Worm (Caenorhabditis elegans): ENCODE results near the gene C04E7.5.

Gene C04E7.5

DNA sequence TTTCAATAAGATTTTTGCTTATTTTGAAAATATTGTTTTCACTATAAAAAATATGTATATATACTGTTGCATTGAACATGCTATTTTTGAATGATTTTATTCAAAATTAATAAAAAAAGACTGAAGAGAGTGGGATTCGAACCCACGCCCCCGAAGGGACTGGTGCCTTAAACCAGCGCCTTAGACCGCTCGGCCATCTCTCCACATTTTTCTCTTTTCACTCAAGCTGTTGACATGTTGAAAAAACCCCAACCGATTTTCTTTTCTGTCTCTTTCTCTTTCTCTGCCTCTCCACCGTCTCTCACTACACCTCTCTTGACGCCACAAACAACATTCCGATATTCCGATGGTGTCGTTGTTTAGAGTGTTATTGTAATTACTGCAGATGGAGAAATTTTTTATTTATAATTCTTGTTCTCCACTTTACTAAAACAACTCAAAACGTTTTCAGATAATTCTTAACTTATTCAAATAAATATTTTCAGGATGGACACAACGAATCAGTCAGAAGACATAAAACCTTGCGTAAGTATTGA, 7.4 kb upstream of the C04E7.5 start, which contains the start of gene sor-3 (continued):
- TF ChIP-seq ztf-4 (tag; optimal IDR thresholded peaks at IDR 0.05) (peak; percentile 79), dmd-4 (tag; optimal IDR thresholded peaks at IDR 0.05) (no peak), C34F6.9 (tag; optimal IDR thresholded peaks at IDR 0.05) (peak; percentile 82), nhr-6 (tag; optimal IDR thresholded peaks at IDR 0.05) (peak; percentile 41), R02D3.7 (tag; optimal IDR thresholded peaks at IDR 0.05) (no peak), lin-39 (tag; optimal IDR thresholded peaks at IDR 0.05) (no peak), sma-3 (GFP tag; optimal IDR thresholded peaks at IDR 0.05) (peak; percentile 83), mdl-1 (tag; optimal IDR thresholded peaks at IDR 0.05) (peak; percentile 7 to 48), nhr-21 (tag; optimal IDR thresholded peaks at IDR 0.05) (peak; percentile 81), ZK546.5 (tag; optimal IDR thresholded peaks at IDR 0.05) (no peak)

DNA sequence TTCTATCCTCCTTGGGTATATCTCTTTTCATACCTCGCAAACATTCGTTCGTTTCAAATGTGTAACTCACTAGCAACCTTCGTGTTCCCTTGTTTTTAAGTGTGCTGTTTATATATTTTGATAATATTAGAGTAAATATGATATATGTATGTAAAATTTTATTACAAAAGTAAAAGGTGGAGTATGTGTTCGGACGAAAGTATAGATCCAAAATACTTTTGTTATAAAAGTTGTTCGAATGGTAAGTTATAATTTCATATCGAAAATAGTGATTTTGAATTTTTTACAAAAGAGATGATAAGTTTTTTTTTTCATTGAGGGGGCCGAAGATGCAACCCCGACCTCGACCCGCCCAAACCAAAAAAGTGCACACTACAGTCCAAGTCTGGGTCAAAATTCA, 2.8 kb upstream of the C04E7.5 start, which contains the start of gene C04E7.1:
Gene C04E7.1 (plus strand): TSS at position 301 of the 400 bp plus-strand sequence.
- TF ChIP-seq Y55F3AM.14 (GFP tag; optimal IDR thresholded peaks at IDR 0.05) (no peak), unc-62 (GFP tag; optimal IDR thresholded peaks at IDR 0.05) (no peak), lin-39 (tag; optimal IDR thresholded peaks at IDR 0.05) (no peak), gmeb-1 (tag; optimal IDR thresholded peaks at IDR 0.05) (no peak), lin-11 (tag; optimal IDR thresholded peaks at IDR 0.05) (no peak), ztf-4 (tag; optimal IDR thresholded peaks at IDR 0.05) (no peak), nhr-129 (tag; optimal IDR thresholded peaks at IDR 0.05) (no peak), ZK546.5 (tag; optimal IDR thresholded peaks at IDR 0.05) (no peak), F13H6.1 (tag; optimal IDR thresholded peaks at IDR 0.05) (no peak), zag-1 (tag; optimal IDR thresholded peaks at IDR 0.05) (no peak), unc-39 (tag; optimal IDR thresholded peaks at IDR 0.05) (no peak), nhr-6 (tag; optimal IDR thresholded peaks at IDR 0.05) (no peak)

DNA sequence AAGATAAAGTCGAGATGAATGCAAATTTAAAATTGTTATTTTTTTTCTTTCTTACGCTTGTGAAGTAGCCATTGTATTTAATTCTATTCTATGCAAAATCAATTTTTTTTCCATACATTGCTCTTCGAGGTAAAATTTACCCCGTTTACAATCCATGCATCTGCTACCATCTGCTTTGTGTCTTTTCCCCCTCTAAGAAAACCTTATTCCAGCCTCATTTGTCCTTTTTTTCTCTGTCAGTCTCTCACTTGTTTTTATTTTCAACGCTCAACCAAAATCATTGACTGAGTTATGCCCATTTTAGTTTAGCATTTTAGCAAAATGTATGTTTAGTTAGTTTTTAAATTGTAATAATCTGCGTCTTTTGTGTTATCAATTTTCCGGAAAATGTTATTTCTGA, 9.3 kb downstream of the C04E7.5 start:
- TF ChIP-seq unc-55 (GFP tag; optimal IDR thresholded peaks at IDR 0.05) (peak; percentile 59), lsy-2 (tag; optimal IDR thresholded peaks at IDR 0.05) (no peak), C34F6.9 (tag; optimal IDR thresholded peaks at IDR 0.05) (peak; percentile 48)

DNA sequence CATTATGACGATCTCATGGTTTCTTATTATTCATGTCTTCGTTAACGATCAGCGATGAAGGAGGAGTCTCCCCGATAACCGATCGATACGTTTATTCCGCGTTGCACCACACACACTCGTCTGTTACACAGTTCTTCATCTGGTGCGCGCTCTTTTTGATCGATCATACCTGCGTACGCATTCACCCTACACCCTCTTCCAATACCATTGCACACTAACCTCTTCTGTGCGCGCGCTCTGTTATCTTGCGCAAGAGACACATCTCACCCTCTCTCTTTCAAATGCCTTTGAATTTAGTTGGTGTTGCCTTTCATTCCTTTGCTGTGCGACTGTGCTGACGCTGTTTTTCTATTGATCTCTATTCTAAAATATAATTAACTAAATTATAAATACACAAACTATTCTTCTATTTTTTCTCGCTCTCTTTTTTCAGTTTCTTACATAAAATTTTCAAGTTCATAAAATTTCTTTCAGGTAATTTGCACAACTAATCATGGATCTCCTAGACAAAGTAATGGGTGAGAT, 11.2 kb downstream of the C04E7.5 start, which contains the start of gene nrde-3:
Gene nrde-3 (plus strand): TSS at position 475 of the 525 bp plus-strand sequence.
- TF ChIP-seq mab-5 (tag; optimal IDR thresholded peaks at IDR 0.05) (no peak), nhr-129 (tag; optimal IDR thresholded peaks at IDR 0.05) (no peak), ztf-1 (GFP tag; conservative IDR thresholded peaks at IDR 0.05) (no peak), R02D3.7 (tag; optimal IDR thresholded peaks at IDR 0.05) (no peak), sem-4 (tag; optimal IDR thresholded peaks at IDR 0.05) (no peak)

DNA sequence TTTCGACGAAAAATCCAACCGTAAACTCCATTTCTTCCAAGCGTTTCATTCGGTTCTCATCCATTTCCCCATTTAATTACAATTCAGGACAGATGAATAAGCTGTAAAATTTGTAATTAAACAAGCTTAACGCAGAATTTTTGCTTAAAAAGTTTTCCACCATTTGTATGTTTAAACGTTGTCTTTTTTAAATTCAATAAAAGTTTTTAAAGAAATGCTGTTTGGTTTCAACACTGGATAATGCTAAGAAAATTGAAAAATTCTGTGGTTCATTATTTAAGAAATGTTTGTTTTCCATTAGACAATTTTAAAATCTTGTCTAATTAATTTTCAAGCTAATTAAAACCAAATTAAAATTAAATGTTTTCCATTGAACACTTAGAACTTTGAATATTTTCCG, 19.9 kb downstream of the C04E7.5 start, which contains the start of gene R04A9.3:
Gene R04A9.3 (minus strand): TSS at position 101 of the 400 bp plus-strand sequence.
- TF ChIP-seq mbf-1 (tag; optimal IDR thresholded peaks at IDR 0.05) (no peak), crh-2 (tag; optimal IDR thresholded peaks at IDR 0.05) (no peak)

DNA sequence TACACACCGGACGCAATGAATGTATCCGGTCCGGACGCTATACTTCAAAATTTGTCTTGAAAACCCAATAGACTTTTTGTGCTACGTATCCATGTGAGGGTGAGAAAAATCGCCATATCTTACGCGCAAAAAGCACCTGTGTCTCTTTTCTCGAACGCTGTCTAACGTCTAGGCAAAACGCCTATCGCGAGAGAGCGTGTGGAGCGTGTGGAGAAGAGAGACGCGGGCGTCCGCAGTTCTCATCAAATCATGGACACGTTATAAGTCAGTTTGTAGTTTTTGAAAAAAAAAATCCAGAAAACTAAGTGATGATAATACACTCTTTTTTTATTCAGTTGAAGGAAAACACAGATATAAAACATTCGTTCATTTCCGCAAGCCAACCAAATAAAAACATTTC, 20.4 kb downstream of the C04E7.5 start:
- TF ChIP-seq sma-3 (GFP tag; optimal IDR thresholded peaks at IDR 0.05) (no peak), lin-11 (tag; optimal IDR thresholded peaks at IDR 0.05) (peak; percentile 11), nhr-129 (tag; optimal IDR thresholded peaks at IDR 0.05) (peak; percentile 0), ZK546.5 (tag; optimal IDR thresholded peaks at IDR 0.05) (no peak)

DNA sequence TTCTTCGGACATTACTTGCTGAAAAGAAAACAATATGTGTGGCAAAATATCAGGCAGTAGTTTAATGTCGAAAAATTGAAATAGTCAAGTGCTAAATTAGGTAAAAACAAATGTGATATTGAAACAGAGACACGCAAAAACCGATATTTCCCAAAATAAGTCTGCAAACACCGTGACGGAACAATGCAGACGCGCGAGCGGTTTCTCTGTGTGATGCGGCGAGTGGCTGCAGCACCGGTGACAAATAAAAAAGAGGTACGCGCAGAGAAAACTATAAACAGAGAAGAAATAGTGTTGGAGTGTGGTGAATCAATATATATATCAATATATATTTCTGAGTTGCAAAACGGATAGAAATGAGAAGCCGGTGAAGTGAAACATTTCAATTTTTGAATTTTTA, 22.1 kb downstream of the C04E7.5 start, which contains the start of gene ife-2:
Gene ife-2 (minus strand): TSS at position 18 of the 400 bp plus-strand sequence.
- TF ChIP-seq snpc-4 (tag; optimal IDR thresholded peaks at IDR 0.05) (peak; percentile 18), lin-11 (tag; optimal IDR thresholded peaks at IDR 0.05) (peak; percentile 59), ztf-11 (tag; optimal IDR thresholded peaks at IDR 0.05) (no peak), gmeb-1 (tag; optimal IDR thresholded peaks at IDR 0.05) (peak; percentile 74), ceh-16 (tag; optimal IDR thresholded peaks at IDR 0.05) (peak; percentile 6), nhr-21 (tag; optimal IDR thresholded peaks at IDR 0.05) (peak; percentile 56), C34F6.9 (tag; optimal IDR thresholded peaks at IDR 0.05) (peak; percentile 80), lin-13 (GFP tag; optimal IDR thresholded peaks at IDR 0.05) (peak; percentile 67), fos-1 (tag; optimal IDR thresholded peaks at IDR 0.05) (peak; percentile 84), nhr-23 (tag; optimal IDR thresholded peaks at IDR 0.05) (no peak), F13H6.1 (tag; optimal IDR thresholded peaks at IDR 0.05) (peak; percentile 55), crh-2 (tag; optimal IDR thresholded peaks at IDR 0.05) (peak; percentile 72), ztf-4 (tag; optimal IDR thresholded peaks at IDR 0.05) (no peak), sma-3 (GFP tag; optimal IDR thresholded peaks at IDR 0.05) (peak; percentile 72), zag-1 (tag; optimal IDR thresholded peaks at IDR 0.05) (no peak), ceh-82 (tag; optimal IDR thresholded peaks at IDR 0.05) (no peak), nhr-129 (tag; optimal IDR thresholded peaks at IDR 0.05) (peak; percentile 58), unc-55 (GFP tag; optimal IDR thresholded peaks at IDR 0.05) (peak; percentile 61), ama-1 (optimal IDR thresholded peaks at IDR 0.05) (no peak), nhr-25 (tag; optimal IDR thresholded peaks at IDR 0.05) (peak; percentile 64), lsy-2 (tag; optimal IDR thresholded peaks at IDR 0.05) (peak; percentile 21 to 77)
